Fruit fly (Drosophila melanogaster) ovary, adult (tissue): ENCODE results near the gene CG33679.

Source experiments
- CG17801 ChIP-seq: fragments of 200-800 bp; optimal IDR thresholded peaks from 2 replicates; lab custom pipeline; 2019; ENCODE audit warnings: missing biosample characterization, mild to moderate bottlenecking, missing genetic modification characterization, moderate library complexity; ENCODE audit not compliant: partially characterized antibody

The CG33679 gene

DNA sequence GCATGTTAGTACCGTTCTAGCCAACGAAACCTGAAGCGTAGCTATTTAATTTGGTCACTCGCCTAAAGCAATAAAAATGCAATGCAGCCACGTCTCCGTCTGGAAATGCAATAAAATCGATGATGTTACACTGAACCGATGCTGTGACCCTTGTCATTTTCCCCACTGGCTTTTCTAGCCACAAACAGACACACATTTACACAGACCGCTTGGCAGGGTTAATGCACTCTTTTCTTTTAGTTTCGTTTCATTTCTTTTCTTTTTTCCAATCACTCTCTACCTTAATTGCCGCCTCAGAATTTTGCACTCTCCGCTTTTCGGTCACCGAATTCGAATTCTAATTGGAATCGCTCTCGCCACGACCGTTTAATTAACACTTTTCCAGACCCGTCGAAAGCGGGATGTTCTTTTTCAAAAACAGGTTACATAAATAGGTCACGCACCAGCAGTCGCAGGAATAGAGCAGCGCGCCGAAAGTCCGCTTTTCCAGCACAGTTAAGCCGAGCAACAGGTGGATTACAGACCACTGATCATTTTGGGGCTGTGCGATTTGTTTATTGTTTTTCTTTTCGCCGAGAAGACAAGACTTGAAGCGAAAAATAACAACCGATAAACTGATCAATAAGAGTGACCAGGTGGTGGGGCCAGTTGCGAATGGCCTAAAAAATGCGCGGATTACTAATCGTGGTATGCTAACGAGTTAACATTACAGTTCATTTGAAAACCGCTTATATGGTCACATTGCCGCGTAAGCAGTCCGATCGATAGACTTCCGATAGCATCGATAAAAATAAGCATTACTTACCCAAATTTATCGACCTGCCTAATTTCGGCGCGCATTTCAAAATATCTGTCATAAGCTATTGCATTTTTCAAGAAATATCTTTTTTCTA is 632 bp upstream of the CG33679 start, which contains the start of gene ck:
ck (minus strand) TSS at position 638 of the 893 bp plus-strand sequence.
- no peak for TF ChIP-seq CG17801 (GFP tag; lab: Kevin White, UChicago)

DNA sequence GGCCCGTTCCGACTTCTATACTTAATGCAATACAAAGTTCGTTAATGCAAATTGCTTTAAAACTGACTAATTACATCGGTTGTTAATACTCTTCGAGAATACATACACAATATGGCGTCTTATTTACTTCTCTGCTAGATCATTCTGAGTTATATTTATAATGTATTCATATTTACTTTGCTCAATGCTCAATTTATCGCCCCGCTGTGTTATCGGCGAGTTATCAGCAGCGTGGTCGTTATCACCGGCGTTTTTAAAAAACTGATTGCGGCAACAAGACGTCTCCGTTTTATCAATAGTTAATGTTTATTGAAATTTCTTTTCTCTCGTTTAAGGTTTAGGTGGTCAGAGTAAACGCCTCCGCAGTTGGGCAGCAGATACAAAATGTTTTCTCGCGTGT is 897 bp downstream of the CG33679 start:
- no peak for TF ChIP-seq CG17801 (GFP tag; lab: Kevin White, UChicago)

DNA sequence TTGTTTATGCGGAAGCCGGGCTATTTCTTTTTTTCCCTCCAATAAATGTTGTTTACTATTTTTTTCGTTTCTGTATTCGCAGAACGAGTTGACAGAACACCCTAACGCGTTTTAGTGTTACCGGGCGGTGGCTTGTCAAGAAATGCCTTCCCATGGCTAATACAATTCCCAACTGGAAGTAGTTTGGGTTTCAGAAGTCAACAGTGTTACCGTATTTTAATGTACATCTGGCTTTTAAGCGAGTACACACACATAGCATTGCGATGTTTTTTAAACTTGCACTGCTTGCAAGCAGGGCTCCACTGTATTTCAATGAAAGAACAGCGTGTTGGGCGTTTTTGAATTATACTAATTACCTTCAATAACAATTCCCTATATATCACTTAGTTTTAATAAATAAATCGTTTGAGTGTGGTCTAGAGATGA is 2.5 kb downstream of the CG33679 start, which contains the start of gene TfIIS:
TfIIS (minus strand) TSS at position 178 of the 426 bp plus-strand sequence.
- no peak for TF ChIP-seq CG17801 (GFP tag; lab: Kevin White, UChicago)

DNA sequence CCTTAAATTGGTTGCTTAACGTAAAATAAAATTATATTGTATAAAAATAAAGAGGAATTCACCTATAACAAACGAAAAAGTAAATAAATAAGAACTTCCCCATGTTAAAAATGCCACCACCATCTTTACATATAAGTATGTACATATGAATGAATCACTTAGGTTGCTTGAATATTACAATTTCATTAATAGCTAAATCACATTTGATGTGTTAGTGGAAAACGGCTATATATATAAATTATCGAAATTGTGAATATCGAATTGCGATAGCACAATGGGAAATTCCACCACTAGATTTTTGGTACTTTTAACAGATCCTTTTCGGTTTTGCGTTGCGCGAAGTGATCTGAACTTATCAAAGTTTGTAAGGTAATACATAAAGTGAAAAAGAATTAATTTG is 3.3 kb downstream of the CG33679 start, which contains the start of the genes solo and vas:
solo (plus strand) TSS at position 289 of the 400 bp plus-strand sequence.
vas (plus strand) TSS at position 289 of the 400 bp plus-strand sequence.
- TF ChIP-seq CG17801 (GFP tag; lab: Kevin White, UChicago) = no peak

DNA sequence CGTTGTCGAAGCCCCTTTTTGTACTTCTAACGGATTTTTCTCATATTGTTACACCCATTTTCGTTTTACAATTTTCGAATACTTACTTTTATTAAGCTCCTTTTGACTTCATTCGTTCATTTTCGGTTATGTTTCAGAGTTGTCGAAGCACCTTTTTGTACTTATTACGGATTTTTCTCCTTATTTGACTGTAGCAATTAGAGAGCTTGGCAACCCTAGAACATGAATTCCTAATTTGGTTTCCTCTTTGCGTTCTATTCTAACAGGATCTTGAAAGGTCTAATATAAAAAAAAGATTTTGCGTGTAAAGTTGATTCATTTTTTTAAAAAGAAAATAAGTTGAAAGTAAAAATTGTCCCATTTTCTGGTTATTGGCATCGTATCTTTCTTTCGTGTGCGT is 4.0 kb downstream of the CG33679 start:
- TF ChIP-seq CG17801 (GFP tag; lab: Kevin White, UChicago) = no peak

DNA sequence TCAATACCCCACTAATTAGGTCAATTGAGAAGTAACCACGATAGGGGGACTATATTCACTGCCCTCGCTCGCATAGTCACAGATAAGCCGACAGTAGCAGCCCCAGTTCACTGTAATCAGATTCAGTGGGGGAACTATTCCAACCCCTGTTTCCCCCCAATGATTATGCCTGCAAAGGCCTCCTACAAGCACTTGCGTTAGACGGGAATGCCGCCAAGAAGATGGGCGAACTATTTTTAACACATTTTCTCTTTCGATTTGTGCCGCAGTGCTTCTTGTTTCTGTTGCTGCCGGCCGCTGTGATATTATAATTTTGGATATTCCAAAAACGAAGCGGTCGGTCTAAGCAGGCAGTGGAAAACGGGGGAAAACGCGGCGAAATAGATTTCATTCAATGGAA is 7.6 kb downstream of the CG33679 start:
- no peak for TF ChIP-seq CG17801 (GFP tag; lab: Kevin White, UChicago)

DNA sequence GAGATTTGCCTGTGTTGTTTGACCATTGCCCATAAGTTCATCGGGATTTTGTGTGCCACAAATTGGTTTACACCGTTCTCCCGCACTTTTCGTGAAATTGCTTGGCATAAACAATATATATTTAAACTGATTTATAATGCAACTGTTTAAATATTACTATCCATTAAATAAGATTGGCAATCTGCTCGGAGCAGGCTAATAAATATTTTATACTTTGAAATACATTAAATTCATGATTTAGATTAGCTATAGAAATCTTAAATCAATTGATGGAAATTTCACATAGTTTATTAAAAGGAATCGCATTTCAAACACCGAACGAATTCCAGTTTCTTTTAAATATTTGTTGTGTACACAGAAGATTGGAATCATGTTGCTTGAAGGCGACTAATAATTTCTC is 8.0 kb downstream of the CG33679 start:
- no peak for TF ChIP-seq CG17801 (GFP tag; lab: Kevin White, UChicago)

DNA sequence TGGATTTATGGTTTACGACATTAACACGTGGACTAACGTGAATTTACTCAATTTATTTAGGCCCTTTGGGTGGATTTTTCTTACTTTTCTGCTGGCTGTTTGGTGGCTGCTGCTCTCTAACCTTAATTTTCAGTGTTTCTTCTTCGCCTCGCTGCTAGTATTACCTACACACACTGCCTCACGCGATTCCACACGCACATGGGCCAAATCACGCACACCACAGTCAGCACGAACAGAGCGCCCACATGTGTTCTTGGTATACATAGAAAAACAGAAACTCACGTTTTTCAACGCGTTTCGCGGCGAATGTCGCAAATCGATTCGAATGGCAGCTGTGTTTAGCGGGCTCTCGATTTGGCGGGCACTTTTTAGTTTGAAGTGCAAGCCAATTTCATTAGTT is 9.7 kb downstream of the CG33679 start:
- TF ChIP-seq CG17801 (GFP tag; lab: Kevin White, UChicago) = peak; percentile 67

DNA sequence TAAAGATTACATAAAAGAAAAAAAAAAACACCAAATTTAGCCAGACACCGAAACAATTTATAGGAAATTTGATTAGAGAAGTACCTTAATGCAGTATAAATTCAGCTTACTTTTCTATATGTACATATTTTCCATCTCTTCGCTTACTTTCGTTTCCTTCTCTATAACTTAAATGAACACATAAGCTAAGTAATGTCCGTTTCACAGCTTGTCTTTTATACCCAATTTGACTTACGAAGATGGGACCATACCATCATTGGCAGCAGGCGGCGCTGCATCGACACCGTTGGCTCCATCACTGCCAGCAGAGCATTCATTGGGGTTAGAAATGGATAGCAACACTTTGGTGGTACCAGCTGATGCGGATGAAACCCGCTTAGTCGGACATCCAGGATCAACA is 12.1 kb downstream of the CG33679 start, which contains the start of gene vig:
vig (minus strand) TSS at position 101 of the 400 bp plus-strand sequence.
- no peak for TF ChIP-seq CG17801 (GFP tag; lab: Kevin White, UChicago)

DNA sequence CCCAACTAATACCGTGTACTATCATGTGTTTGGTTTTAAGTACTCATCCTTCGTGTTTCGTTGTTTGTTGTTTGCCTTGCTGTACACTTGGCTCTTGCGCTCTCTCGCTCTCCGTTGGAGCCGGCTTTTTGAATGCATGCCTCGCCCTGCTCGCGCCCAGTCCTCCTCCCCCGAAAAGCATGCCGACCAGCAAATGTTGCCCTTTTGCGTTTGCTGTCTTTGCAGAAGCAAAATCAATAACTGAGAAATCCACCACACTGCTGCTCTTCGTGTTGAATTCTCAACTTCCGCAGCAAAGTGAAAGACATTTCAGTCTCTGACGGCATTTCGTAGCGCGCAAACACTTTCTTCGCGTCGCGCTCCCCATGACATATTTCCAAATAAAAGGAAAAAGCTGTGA is 16.4 kb downstream of the CG33679 start, which contains the start of gene wwk:
wwk (plus strand) TSS at position 312 of the 400 bp plus-strand sequence.
- TF ChIP-seq CG17801 (GFP tag; lab: Kevin White, UChicago) = no peak

DNA sequence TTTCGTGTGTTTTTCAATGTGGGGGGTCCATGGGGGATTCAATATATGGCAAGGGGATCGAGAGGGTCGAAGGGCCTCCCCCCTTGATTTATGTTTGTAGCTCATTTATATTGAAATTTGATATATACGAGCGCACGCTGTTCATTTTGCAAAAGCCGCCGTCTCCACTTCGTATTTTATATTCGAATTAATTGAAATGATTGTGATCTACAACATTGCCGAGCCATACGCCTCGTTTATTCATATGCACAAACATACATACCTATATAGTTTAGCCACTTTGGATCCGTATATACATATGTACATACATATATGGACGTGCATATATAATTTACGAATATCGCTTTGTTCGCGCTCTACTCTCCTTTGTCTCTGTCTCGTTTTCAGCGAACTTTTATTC is 48.0 kb downstream of the CG33679 start:
- no peak for TF ChIP-seq CG17801 (GFP tag; lab: Kevin White, UChicago)

DNA sequence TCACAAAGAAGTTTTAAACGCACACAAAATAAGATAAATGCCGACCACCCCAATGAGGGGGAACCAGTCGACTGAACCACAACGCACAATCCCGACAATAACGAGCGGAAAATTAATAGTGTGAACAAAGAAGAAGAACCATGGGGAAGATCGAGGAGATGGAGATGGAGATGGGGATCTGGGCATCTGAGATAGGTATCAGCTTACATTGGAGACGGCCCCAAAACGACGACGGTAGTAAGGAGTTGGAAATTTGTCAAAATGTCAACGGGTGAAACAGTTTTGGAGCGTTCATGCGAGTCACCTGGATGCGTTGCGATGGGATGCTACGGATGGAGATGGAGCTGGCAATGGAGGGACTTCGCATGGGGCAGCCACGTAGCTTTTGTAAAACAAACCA is 49.1 kb downstream of the CG33679 start:
- no peak for TF ChIP-seq CG17801 (GFP tag; lab: Kevin White, UChicago)
